Worm (Caenorhabditis elegans): ENCODE measurements around the gene T04H1.12.

The T04H1.12 gene

DNA sequence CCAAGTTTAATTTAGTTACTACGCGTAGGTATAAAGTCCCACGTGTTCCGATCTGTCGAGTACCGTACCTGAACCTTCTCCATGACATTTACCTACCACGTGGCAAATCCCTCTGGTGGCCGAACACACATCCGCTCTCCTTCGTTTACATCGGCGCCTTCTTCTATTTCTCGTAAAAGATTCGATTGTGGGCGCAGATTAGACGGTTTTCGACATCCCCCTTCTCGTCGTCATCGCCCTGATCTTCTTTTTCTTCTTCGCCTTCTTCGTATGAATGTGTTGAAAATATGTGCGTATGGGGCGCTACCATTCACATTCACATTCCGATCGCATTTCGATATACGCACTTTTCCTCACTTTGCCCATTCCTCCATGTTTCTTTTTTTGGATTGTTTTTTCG, 41.4 kb downstream of the T04H1.12 start:
- TF ChIP-seq nhr-11 (tag; optimal IDR thresholded peaks at IDR 0.05) (no peak), rnt-1 (tag; optimal IDR thresholded peaks at IDR 0.05) (peak; percentile 14), ceh-48 (tag; optimal IDR thresholded peaks at IDR 0.05) (no peak)

DNA sequence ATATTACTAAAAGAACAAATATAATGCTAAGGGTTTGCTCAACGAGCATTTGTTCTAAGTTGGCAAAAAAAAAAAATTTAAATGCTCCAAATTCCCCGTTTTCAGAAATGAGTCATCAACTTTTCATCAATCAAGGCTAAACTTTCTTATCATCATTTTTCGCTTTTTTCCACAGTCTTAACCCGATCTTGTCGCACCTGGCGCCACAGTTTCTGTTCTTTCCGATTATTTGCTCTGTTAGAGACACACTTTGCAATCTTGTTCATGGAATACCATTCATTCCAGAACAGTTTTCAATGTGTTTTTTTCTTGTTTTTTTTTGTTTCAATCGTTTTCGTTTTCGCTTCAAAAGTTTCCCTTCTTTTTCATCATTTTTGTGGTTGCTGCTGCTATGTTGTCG, 42.7 kb downstream of the T04H1.12 start:
- TF ChIP-seq pqm-1 (tag; optimal IDR thresholded peaks at IDR 0.05), result no peak
- TF ChIP-seq ets-4 (tag; optimal IDR thresholded peaks at IDR 0.05), result no peak
- TF ChIP-seq ceh-45 (GFP tag; IDR thresholded peaks at IDR 0.05), result no peak
- TF ChIP-seq tbx-2 (tag; optimal IDR thresholded peaks at IDR 0.05), result no peak

DNA sequence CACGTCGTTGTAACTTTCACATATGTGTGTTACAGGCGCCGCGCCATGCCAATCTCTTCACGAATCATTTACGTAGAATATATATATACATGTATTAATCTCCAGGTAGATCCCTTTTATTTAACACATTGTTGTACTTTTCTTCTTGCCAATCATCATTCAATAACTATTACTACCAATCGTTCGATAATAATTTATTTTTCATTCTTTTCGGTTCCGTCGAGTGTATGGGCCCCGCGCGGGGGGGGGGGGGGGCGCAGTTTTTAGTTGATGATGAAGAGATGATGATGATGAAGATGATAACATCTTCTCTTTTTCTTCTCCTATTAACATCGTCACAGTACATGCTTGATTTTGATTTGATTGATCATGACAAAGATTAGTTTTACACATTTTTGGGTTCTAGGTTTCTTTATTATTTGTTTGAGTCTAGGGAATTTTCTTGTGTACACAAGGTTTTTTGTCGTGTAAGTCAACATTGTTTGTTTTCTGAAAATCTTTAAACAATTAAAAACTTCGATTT, 43.9 kb downstream of the T04H1.12 start:
- no peak for TF ChIP-seq elt-2 (tag; optimal IDR thresholded peaks at IDR 0.05)
- no peak for TF ChIP-seq nhr-232 (tag; optimal IDR thresholded peaks at IDR 0.05)
- no peak for TF ChIP-seq sox-4 (tag; optimal IDR thresholded peaks at IDR 0.05)
- TF ChIP-seq hlh-15 (tag; optimal IDR thresholded peaks at IDR 0.05), result no peak
- TF ChIP-seq hlh-13 (GFP tag; optimal IDR thresholded peaks at IDR 0.05), result no peak
- no peak for TF ChIP-seq eyg-1 (tag; optimal IDR thresholded peaks at IDR 0.05)
- TF ChIP-seq che-1 (tag; optimal IDR thresholded peaks at IDR 0.05), result no peak
- TF ChIP-seq ceh-9 (tag; optimal IDR thresholded peaks at IDR 0.05), result no peak
- TF ChIP-seq rnt-1 (tag; optimal IDR thresholded peaks at IDR 0.05), result no peak
- no peak for TF ChIP-seq ceh-30 (tag; optimal IDR thresholded peaks at IDR 0.05)
- no peak for TF ChIP-seq ceh-22 (tag; optimal IDR thresholded peaks at IDR 0.05)
- no peak for TF ChIP-seq ttx-3 (tag; optimal IDR thresholded peaks at IDR 0.05)
- no peak for TF ChIP-seq K02D7.2 (tag; optimal IDR thresholded peaks at IDR 0.05)
- TF ChIP-seq pax-1 (tag; optimal IDR thresholded peaks at IDR 0.05), result no peak
- TF ChIP-seq ceh-6 (GFP tag; optimal IDR thresholded peaks at IDR 0.05), result no peak
- no peak for TF ChIP-seq gmeb-2 (tag; optimal IDR thresholded peaks at IDR 0.05)
- no peak for TF ChIP-seq ceh-31 (tag; optimal IDR thresholded peaks at IDR 0.05)

- no peak for TF ChIP-seq pha-2 (tag; optimal IDR thresholded peaks at IDR 0.05)
- no peak for TF ChIP-seq pqm-1 (tag; optimal IDR thresholded peaks at IDR 0.05)
- no peak for TF ChIP-seq fax-1 (tag; optimal IDR thresholded peaks at IDR 0.05)
- no peak for TF ChIP-seq sox-4 (tag; optimal IDR thresholded peaks at IDR 0.05)
- peak; percentile 68 for TF ChIP-seq hlh-30 (tag; optimal IDR thresholded peaks at IDR 0.05; ENCODE audit: insufficient read depth)
- no peak for TF ChIP-seq npax-4 (tag; optimal IDR thresholded peaks at IDR 0.05)
- no peak for TF ChIP-seq ref-2 (tag; optimal IDR thresholded peaks at IDR 0.05)
- no peak for TF ChIP-seq ceh-19 (GFP tag; optimal IDR thresholded peaks at IDR 0.05)
- TF ChIP-seq gmeb-2 (tag; optimal IDR thresholded peaks at IDR 0.05), result no peak
- no peak for TF ChIP-seq nhr-11 (tag; optimal IDR thresholded peaks at IDR 0.05)
- no peak for TF ChIP-seq ahr-1 (tag; optimal IDR thresholded peaks at IDR 0.05)
- no peak for TF ChIP-seq ttx-3 (tag; optimal IDR thresholded peaks at IDR 0.05)
- peak; percentile 23 for TF ChIP-seq elt-2 (tag; optimal IDR thresholded peaks at IDR 0.05)
- no peak for TF ChIP-seq unc-55 (GFP tag; optimal IDR thresholded peaks at IDR 0.05)
- no peak for TF ChIP-seq C08G9.2 (tag; optimal IDR thresholded peaks at IDR 0.05)
- TF ChIP-seq nfya-1 (tag; optimal IDR thresholded peaks at IDR 0.05), result peak; percentile 55
- no peak for TF ChIP-seq mec-3 (tag; optimal IDR thresholded peaks at IDR 0.05; ENCODE audit: borderline replicate concordance)
- no peak for TF ChIP-seq ceh-31 (tag; optimal IDR thresholded peaks at IDR 0.05)
- no peak for TF ChIP-seq rnt-1 (tag; optimal IDR thresholded peaks at IDR 0.05)
- TF ChIP-seq ets-4 (tag; optimal IDR thresholded peaks at IDR 0.05), result no peak
- TF ChIP-seq unc-3 (GFP tag; conservative IDR thresholded peaks at IDR 0.05), result no peak
- TF ChIP-seq unc-3 (tag; optimal IDR thresholded peaks at IDR 0.05), result no peak
- no peak for TF ChIP-seq F13H6.1 (tag; optimal IDR thresholded peaks at IDR 0.05)
- peak; percentile 19 for TF ChIP-seq ceh-30 (tag; optimal IDR thresholded peaks at IDR 0.05)
- no peak for TF ChIP-seq K09A11.1 (tag; optimal IDR thresholded peaks at IDR 0.05; ENCODE audit: insufficient read depth)
- no peak for TF ChIP-seq dve-1 (tag; optimal IDR thresholded peaks at IDR 0.05)
- TF ChIP-seq hlh-15 (tag; optimal IDR thresholded peaks at IDR 0.05), result no peak
These were observed 44.7 kb downstream of the T04H1.12 start for ce11 chrV:12300166-12300565.
